Fruit fly (Drosophila melanogaster): Measurements from ENCODE around the gene CG42535.

dm6 chr3L:10663190-10663763 lies 32.5 kb upstream of the CG42535 start, which contains the start of gene Adi1:
- TF ChIP-seq CG16779 (tag; optimal IDR thresholded peaks at IDR 0.05) (no peak), Lpt (GFP tag; optimal IDR thresholded peaks at IDR 0.05) (no peak), Hr4 (GFP tag; optimal IDR thresholded peaks at IDR 0.05) (no peak), Blimp-1 (GFP tag; optimal IDR thresholded peaks at IDR 0.05) (no peak), Ets21C (GFP tag; optimal IDR thresholded peaks at IDR 0.05) (no peak)
